Fruit fly (Drosophila melanogaster): ENCODE results near the gene Cpr12A.

DNA sequence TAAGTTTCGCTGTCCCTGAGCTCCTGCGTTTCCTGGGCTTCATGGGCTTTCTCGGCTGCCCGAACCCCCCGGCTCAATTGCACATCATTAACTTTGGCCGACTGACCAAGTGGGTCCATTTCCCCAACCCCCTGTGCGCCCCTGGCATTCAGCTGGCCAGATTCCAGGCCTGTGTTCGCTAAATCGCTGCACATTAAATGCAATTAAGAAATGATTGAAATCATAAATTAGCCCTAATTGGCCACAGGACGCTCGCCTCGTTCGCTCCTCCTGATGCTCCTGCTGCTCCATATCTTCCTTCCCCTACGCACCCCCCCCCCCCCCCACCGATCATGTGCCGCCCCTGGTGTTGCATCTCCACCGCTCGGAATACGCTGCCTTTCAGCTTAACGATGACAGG, 1.4 kb upstream of the Cpr12A start:
- TF ChIP-seq CTCF (optimal IDR thresholded peaks at IDR 0.05) (no peak), CG8478 (optimal IDR thresholded peaks at IDR 0.05) (no peak)

Measured in S2 (cell line).